Worm (Caenorhabditis elegans): ENCODE measurements around the gene nhr-155.

The nhr-155 gene

ce11 chrV:553067-553466, 13.8 kb downstream of the nhr-155 start, which contains the start of gene C14C6.8:
C14C6.8 (minus strand) TSS chrV:553167.
- no peak for TF ChIP-seq pqm-1 (tag; optimal IDR thresholded peaks at IDR 0.05)
- TF ChIP-seq pag-3 (tag; optimal IDR thresholded peaks at IDR 0.05; ENCODE audit: borderline replicate concordance): no peak
- no peak for TF ChIP-seq tbx-2 (tag; optimal IDR thresholded peaks at IDR 0.05)
- TF ChIP-seq C08G9.2 (tag; optimal IDR thresholded peaks at IDR 0.05): no peak
- no peak for TF ChIP-seq Y22D7AL.16 (tag; optimal IDR thresholded peaks at IDR 0.05)
- no peak for TF ChIP-seq odd-2 (tag; optimal IDR thresholded peaks at IDR 0.05)
- no peak for TF ChIP-seq gmeb-2 (tag; optimal IDR thresholded peaks at IDR 0.05)
- no peak for TF ChIP-seq elt-4 (tag; optimal IDR thresholded peaks at IDR 0.05)
- no peak for TF ChIP-seq ceh-34 (tag; optimal IDR thresholded peaks at IDR 0.05)
- no peak for TF ChIP-seq ceh-45 (GFP tag; IDR thresholded peaks at IDR 0.05)
- TF ChIP-seq F13H6.1 (tag; optimal IDR thresholded peaks at IDR 0.05): no peak
- TF ChIP-seq T23F11.4 (GFP tag; optimal IDR thresholded peaks at IDR 0.05): no peak
- no peak for TF ChIP-seq sdc-2 (tag; optimal IDR thresholded peaks at IDR 0.05)
- no peak for TF ChIP-seq unc-3 (GFP tag; conservative IDR thresholded peaks at IDR 0.05)
- TF ChIP-seq unc-3 (tag; optimal IDR thresholded peaks at IDR 0.05): no peak
- TF ChIP-seq zip-5 (tag; optimal IDR thresholded peaks at IDR 0.05): no peak
- TF ChIP-seq hlh-30 (tag; optimal IDR thresholded peaks at IDR 0.05; ENCODE audit: insufficient read depth): no peak

- TF ChIP-seq tbx-7 (tag; optimal IDR thresholded peaks at IDR 0.05) (no peak), fkh-6 (tag; optimal IDR thresholded peaks at IDR 0.05) (no peak), pax-1 (tag; optimal IDR thresholded peaks at IDR 0.05) (no peak), ceh-24 (tag; optimal IDR thresholded peaks at IDR 0.05) (no peak), fkh-10 (GFP tag; optimal IDR thresholded peaks at IDR 0.05) (no peak), pha-4 (tag; optimal IDR thresholded peaks at IDR 0.05) (no peak), eyg-1 (tag; optimal IDR thresholded peaks at IDR 0.05) (no peak), C38D4.7 (GFP tag; optimal IDR thresholded peaks at IDR 0.05) (no peak), zip-5 (tag; optimal IDR thresholded peaks at IDR 0.05) (no peak), elt-4 (tag; optimal IDR thresholded peaks at IDR 0.05) (no peak), fax-1 (tag; optimal IDR thresholded peaks at IDR 0.05) (no peak), ztf-16 (tag; optimal IDR thresholded peaks at IDR 0.05) (no peak), ceh-2 (tag; optimal IDR thresholded peaks at IDR 0.05) (no peak)
Observed at ce11 chrV:556055-556454, 16.8 kb downstream of the nhr-155 start, which contains the start of gene srx-8. srx-8 (minus strand) TSS chrV:556155.

ce11 chrV:559940-560339, 20.7 kb downstream of the nhr-155 start, which contains the start of gene srx-7:
srx-7 (plus strand) TSS chrV:560195.
- no peak for TF ChIP-seq hlh-15 (tag; optimal IDR thresholded peaks at IDR 0.05)

DNA sequence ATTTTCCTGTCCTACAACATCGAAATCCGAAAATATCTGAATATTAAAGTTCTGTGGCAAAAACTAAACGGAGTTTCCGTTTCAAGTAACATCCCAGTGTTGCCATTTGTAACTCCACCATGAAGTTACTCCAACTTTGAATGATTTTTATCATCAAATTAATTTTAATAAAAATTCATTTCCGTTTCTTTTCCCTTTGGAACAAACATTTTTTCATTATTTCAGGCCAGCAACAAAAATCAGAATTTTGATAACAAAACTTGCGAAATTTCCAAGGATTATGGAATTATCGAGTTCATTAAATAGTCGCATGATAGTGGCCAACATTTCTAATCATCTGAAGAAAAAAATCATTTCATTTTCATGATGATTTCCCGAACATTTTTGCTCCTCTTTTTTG, 23.6 kb downstream of the nhr-155 start, which contains the start of gene C14C6.2:
TSS of gene C14C6.2 (plus strand) at position 301 of the 400 bp plus-strand sequence.
- TF ChIP-seq ttx-3 (tag; optimal IDR thresholded peaks at IDR 0.05): no peak
- no peak for TF ChIP-seq hlh-13 (GFP tag; optimal IDR thresholded peaks at IDR 0.05)
- TF ChIP-seq ceh-9 (tag; optimal IDR thresholded peaks at IDR 0.05): no peak
- no peak for TF ChIP-seq pha-4 (tag; optimal IDR thresholded peaks at IDR 0.05)
- TF ChIP-seq Y22D7AL.16 (tag; optimal IDR thresholded peaks at IDR 0.05): no peak
- TF ChIP-seq ceh-48 (tag; optimal IDR thresholded peaks at IDR 0.05): no peak
- TF ChIP-seq elt-2 (tag; optimal IDR thresholded peaks at IDR 0.05): no peak
- TF ChIP-seq odd-2 (tag; optimal IDR thresholded peaks at IDR 0.05): no peak
- no peak for TF ChIP-seq pag-3 (tag; optimal IDR thresholded peaks at IDR 0.05; ENCODE audit: borderline replicate concordance)
- no peak for TF ChIP-seq dve-1 (tag; optimal IDR thresholded peaks at IDR 0.05)
- TF ChIP-seq elt-4 (tag; optimal IDR thresholded peaks at IDR 0.05): no peak
- TF ChIP-seq pat-9 (tag; optimal IDR thresholded peaks at IDR 0.05): no peak
- no peak for TF ChIP-seq hlh-30 (tag; optimal IDR thresholded peaks at IDR 0.05; ENCODE audit: insufficient read depth)
- TF ChIP-seq sdc-2 (tag; optimal IDR thresholded peaks at IDR 0.05): no peak
- TF ChIP-seq K09A11.1 (tag; optimal IDR thresholded peaks at IDR 0.05; ENCODE audit: insufficient read depth): no peak
- no peak for TF ChIP-seq ahr-1 (tag; optimal IDR thresholded peaks at IDR 0.05)
- no peak for TF ChIP-seq dmd-4 (tag; optimal IDR thresholded peaks at IDR 0.05; ENCODE audit: borderline replicate concordance)
- no peak for TF ChIP-seq ceh-34 (tag; optimal IDR thresholded peaks at IDR 0.05)
- no peak for TF ChIP-seq ceh-19 (GFP tag; optimal IDR thresholded peaks at IDR 0.05)
- no peak for TF ChIP-seq T23F11.4 (GFP tag; optimal IDR thresholded peaks at IDR 0.05)

All from whole organism, late embryonic.